Worm (Caenorhabditis elegans): ENCODE results near the gene dhs-31.

ce11 chrIV:10042881-10043280 is 2.2 kb upstream of the dhs-31 start, which contains the start of gene frk-1:
- TF ChIP-seq cog-1 (tag; optimal IDR thresholded peaks at IDR 0.05) = no peak
- TF ChIP-seq med-1 (GFP tag; optimal IDR thresholded peaks at IDR 0.05; ENCODE audit: insufficient read depth) = no peak
- TF ChIP-seq flt-1 (GFP tag; IDR thresholded peaks at IDR 0.05) = no peak
- TF ChIP-seq klf-2 (GFP tag; conservative IDR thresholded peaks at IDR 0.05) = no peak
- TF ChIP-seq tab-1 (GFP tag; IDR thresholded peaks at IDR 0.05) = no peak
- TF ChIP-seq ref-1 (GFP tag; conservative IDR thresholded peaks at IDR 0.05) = no peak
- TF ChIP-seq ztf-29 (GFP tag; IDR thresholded peaks at IDR 0.05) = no peak
- no peak for TF ChIP-seq T22C8.4 (GFP tag; IDR thresholded peaks at IDR 0.05)
- TF ChIP-seq ztf-23 (GFP tag; IDR thresholded peaks at IDR 0.05) = no peak
